Fruit fly (Drosophila melanogaster): ENCODE results near the gene Actn3.

- no peak for TF ChIP-seq Pif1B (GFP tag; optimal IDR thresholded peaks at IDR 0.05)
- TF ChIP-seq CG15710 (tag; optimal IDR thresholded peaks at IDR 0.05), result no peak
- peak; percentile 19 for TF ChIP-seq CG9948 (tag; optimal IDR thresholded peaks at IDR 0.05)
- no peak for TF ChIP-seq CG12605 (GFP tag; IDR thresholded peaks at IDR 0.05)
- no peak for TF ChIP-seq fd96Ca (GFP tag; IDR thresholded peaks at IDR 0.05)
- TF ChIP-seq EcR (GFP tag; optimal IDR thresholded peaks at IDR 0.05), result peak; percentile 76
- TF ChIP-seq CG32121 (GFP tag; IDR thresholded peaks at IDR 0.05), result no peak
- no peak for TF ChIP-seq CG34367 (tag; optimal IDR thresholded peaks at IDR 0.05)
Measured at dm6 chr3R:17018902-17019527, 41.4 kb upstream of the Actn3 start.

Data from whole organism, pupa.